Fruit fly (Drosophila melanogaster) whole organism, embryonic: ENCODE results near the gene RpL35.

Experiments
- ATbp ChIP-seq: fragments of 200-800 bp; sonication (Bioruptor generic); optimal IDR thresholded peaks from 2 replicates; lab custom pipeline; 2017; ENCODE audit warnings: missing biosample characterization, mild to moderate bottlenecking, missing genetic modification characterization, missing genetic modification reagents
- Antp ChIP-seq: fragments of 200-800 bp; sonication (Bioruptor generic); optimal IDR thresholded peaks from 3 replicates; lab custom pipeline; 2016; ENCODE audit warnings: missing biosample characterization, missing genetic modification characterization
- Atf6 ChIP-seq: fragments of 200-800 bp; sonication (Bioruptor generic); IDR thresholded peaks from 2 replicates; pipeline ENCODE4 v1.3.6; 2022; ENCODE audit warnings: missing biosample characterization, missing genetic modification characterization
- CG10147 ChIP-seq: fragments of 200-800 bp; sonication (Bioruptor generic); optimal IDR thresholded peaks from 2 replicates; lab custom pipeline; 2019; ENCODE audit warnings: missing biosample characterization, mild to moderate bottlenecking, missing genetic modification characterization, moderate library complexity
- CG10274 ChIP-seq: fragments of 200-800 bp; sonication (Bioruptor generic); optimal IDR thresholded peaks from 3 replicates; lab custom pipeline; 2017; ENCODE audit warnings: missing biosample characterization, mild to moderate bottlenecking, missing genetic modification characterization
- CG10321 ChIP-seq: fragments of 200-800 bp; sonication (Bioruptor generic); IDR thresholded peaks from 2 replicates; pipeline ENCODE4 v1.3.6; 2022; ENCODE audit warnings: missing biosample characterization, missing genetic modification characterization
- CG11398 ChIP-seq: fragments of 200-800 bp; sonication (Bioruptor generic); optimal IDR thresholded peaks from 2 replicates; lab custom pipeline; 2016; ENCODE audit warnings: missing biosample characterization, missing genetic modification characterization
- CG12942 ChIP-seq: fragments of 200-800 bp; sonication (Bioruptor generic); optimal IDR thresholded peaks from 3 replicates; lab custom pipeline; 2016; ENCODE audit warnings: missing biosample characterization, missing genetic modification characterization
- CG13775 ChIP-seq: fragments of 200-800 bp; sonication (Bioruptor generic); optimal IDR thresholded peaks from 3 replicates; lab custom pipeline; 2017; ENCODE audit warnings: missing biosample characterization, mild to moderate bottlenecking, missing genetic modification characterization
- CG15011 ChIP-seq: fragments of 200-800 bp; sonication (Bioruptor generic); optimal IDR thresholded peaks from 3 replicates; lab custom pipeline; 2018; ENCODE audit warnings: missing biosample characterization, mild to moderate bottlenecking, missing genetic modification characterization
- CG1647 ChIP-seq: fragments of 200-800 bp; sonication (Bioruptor generic); optimal IDR thresholded peaks from 3 replicates; lab custom pipeline; 2016; ENCODE audit warnings: missing biosample characterization, missing genetic modification characterization
- CG16813 ChIP-seq: fragments of 200-800 bp; sonication (Bioruptor generic); IDR thresholded peaks from 3 replicates; pipeline ENCODE4 v1.3.6; 2022; ENCODE audit warnings: missing biosample characterization, missing genetic modification characterization; ENCODE audit not compliant: partially characterized antibody
- CG2199 ChIP-seq: fragments of 200-800 bp; sonication (Bioruptor generic); IDR thresholded peaks from 3 replicates; pipeline ENCODE4 v1.3.6; 2022; ENCODE audit warnings: missing biosample characterization, missing genetic modification characterization
- CG4404 ChIP-seq: fragments of 200-800 bp; sonication (Bioruptor generic); IDR thresholded peaks from 2 replicates; pipeline ENCODE4 v1.3.6; 2022; ENCODE audit warnings: missing biosample characterization, missing genetic modification characterization
- CG6791 ChIP-seq: fragments of 200-800 bp; sonication (Bioruptor generic); IDR thresholded peaks from 3 replicates; pipeline ENCODE4 v1.3.6; 2022; ENCODE audit warnings: missing biosample characterization, missing genetic modification characterization; ENCODE audit not compliant: partially characterized antibody
- CG7839 ChIP-seq: fragments of 200-800 bp; sonication (Bioruptor generic); optimal IDR thresholded peaks from 3 replicates; lab custom pipeline; 2018; ENCODE audit warnings: missing biosample characterization, mild to moderate bottlenecking, missing genetic modification characterization, moderate library complexity
- CG7963 ChIP-seq: fragments of 200-800 bp; sonication (Bioruptor generic); IDR thresholded peaks from 3 replicates; pipeline ENCODE4 v1.3.6; 2022; ENCODE audit warnings: missing biosample characterization, missing genetic modification characterization; ENCODE audit not compliant: partially characterized antibody
- CG7987 ChIP-seq: fragments of 200-800 bp; sonication (Bioruptor generic); optimal IDR thresholded peaks from 2 replicates; lab custom pipeline; 2018; ENCODE audit warnings: missing biosample characterization, mild to moderate bottlenecking, missing genetic modification characterization, moderate library complexity
- CG9727 ChIP-seq: fragments of 200-800 bp; sonication (Bioruptor generic); optimal IDR thresholded peaks from 3 replicates; lab custom pipeline; 2017; ENCODE audit warnings: missing biosample characterization, mild to moderate bottlenecking, missing genetic modification characterization
- CHES-1-like ChIP-seq: fragments of 200-800 bp; sonication (Bioruptor generic); optimal IDR thresholded peaks from 2 replicates; lab custom pipeline; 2016; ENCODE audit warnings: missing biosample characterization, missing genetic modification characterization
- Dip2 ChIP-seq: fragments of 200-800 bp; sonication (Bioruptor generic); IDR thresholded peaks from 2 replicates; pipeline ENCODE4 v1.3.6; 2022; ENCODE audit warnings: missing biosample characterization, missing genetic modification characterization
- Dll ChIP-seq: fragments of 200-800 bp; sonication (Bioruptor generic); IDR thresholded peaks from 4 replicates; pipeline ENCODE4 v1.3.6; 2022; ENCODE audit warnings: missing biosample characterization, missing genetic modification characterization; ENCODE audit not compliant: partially characterized antibody
- Doc3 ChIP-seq: fragments of 200-800 bp; sonication (Bioruptor generic); IDR thresholded peaks from 3 replicates; pipeline ENCODE4 v1.3.6; 2022; ENCODE audit warnings: missing biosample characterization, missing genetic modification characterization; ENCODE audit not compliant: partially characterized antibody
- HHEX ChIP-seq: fragments of 200-800 bp; sonication (Bioruptor generic); optimal IDR thresholded peaks from 3 replicates; lab custom pipeline; 2017; ENCODE audit warnings: missing biosample characterization, mild to moderate bottlenecking, missing genetic modification characterization, missing genetic modification reagents
- Hmr ChIP-seq: fragments of 200-800 bp; sonication (Bioruptor generic); optimal IDR thresholded peaks from 3 replicates; lab custom pipeline; 2017; ENCODE audit warnings: mild to moderate bottlenecking, missing biosample characterization, missing genetic modification reagents, missing genetic modification characterization
- Lim3 ChIP-seq: fragments of 200-800 bp; sonication (Bioruptor generic); IDR thresholded peaks from 2 replicates; pipeline ENCODE4 v1.3.6; 2022; ENCODE audit warnings: missing biosample characterization, missing genetic modification characterization
- MBD-R2 ChIP-seq: fragments of 200-800 bp; sonication (Bioruptor generic); IDR thresholded peaks from 2 replicates; pipeline ENCODE4 v1.3.6; 2022; ENCODE audit warnings: missing biosample characterization, missing genetic modification characterization
- Meics ChIP-seq: fragments of 200-800 bp; sonication (Bioruptor generic); optimal IDR thresholded peaks from 2 replicates; lab custom pipeline; 2017; ENCODE audit warnings: missing biosample characterization, mild to moderate bottlenecking, missing genetic modification characterization
- NFAT ChIP-seq: fragments of 200-800 bp; sonication (Bioruptor generic); IDR thresholded peaks from 2 replicates; pipeline ENCODE4 v1.3.6; 2022; ENCODE audit warnings: missing biosample characterization, missing genetic modification characterization
- Opbp ChIP-seq: fragments of 200-800 bp; sonication (Bioruptor generic); IDR thresholded peaks from 3 replicates; pipeline ENCODE4 v1.3.6; 2022; ENCODE audit warnings: missing biosample characterization, missing genetic modification characterization; ENCODE audit not compliant: partially characterized antibody
- Ptx1 ChIP-seq: fragments of 200-800 bp; sonication (Bioruptor generic); IDR thresholded peaks from 2 replicates; pipeline ENCODE4 v1.3.6; 2022; ENCODE audit warnings: missing biosample characterization, missing genetic modification characterization
- chm ChIP-seq: fragments of 200-800 bp; sonication (Bioruptor generic); IDR thresholded peaks from 2 replicates; pipeline ENCODE4 v1.3.6; 2022; ENCODE audit warnings: missing biosample characterization, missing genetic modification characterization
- emc ChIP-seq: fragments of 200-800 bp; sonication (Bioruptor generic); optimal IDR thresholded peaks from 2 replicates; lab custom pipeline; 2016; ENCODE audit warnings: missing biosample characterization, missing genetic modification characterization
- en ChIP-seq: fragments of 200-800 bp; sonication (Bioruptor generic); optimal IDR thresholded peaks from 2 replicates; lab custom pipeline; 2016; ENCODE audit warnings: missing biosample characterization, missing genetic modification characterization
- esg ChIP-seq: fragments of 200-800 bp; sonication (Bioruptor generic); conservative IDR thresholded peaks from 2 replicates; pipeline ENCODE4 v1.3.6; 2022; ENCODE audit warnings: missing biosample characterization, missing genetic modification characterization
- fru ChIP-seq: fragments of >200 bp; optimal IDR thresholded peaks from 2 replicates; lab custom pipeline; 2017
- grn ChIP-seq: fragments of 200-800 bp; sonication (Bioruptor generic); optimal IDR thresholded peaks from 3 replicates; lab custom pipeline; 2017; ENCODE audit warnings: missing biosample characterization, missing genetic modification characterization
- inv ChIP-seq: fragments of 200-800 bp; sonication (Bioruptor generic); IDR thresholded peaks from 2 replicates; pipeline ENCODE4 v1.3.6; 2022; ENCODE audit warnings: missing biosample characterization, missing genetic modification characterization; ENCODE audit not compliant: partially characterized antibody
- klu ChIP-seq: fragments of 200-800 bp; sonication (Bioruptor generic); IDR thresholded peaks from 2 replicates; pipeline ENCODE4 v1.3.6; 2022; ENCODE audit warnings: missing biosample characterization, missing genetic modification characterization
- nerfin-1 ChIP-seq: fragments of 200-800 bp; sonication (Bioruptor generic); optimal IDR thresholded peaks from 3 replicates; lab custom pipeline; 2019; ENCODE audit warnings: missing biosample characterization, mild to moderate bottlenecking, missing genetic modification characterization, moderate library complexity
- onecut ChIP-seq: fragments of 200-800 bp; sonication (Bioruptor generic); IDR thresholded peaks from 2 replicates; pipeline ENCODE4 v1.3.6; 2022; ENCODE audit warnings: missing biosample characterization, missing genetic modification characterization
- phol ChIP-seq: fragments of 200-800 bp; sonication (Bioruptor generic); optimal IDR thresholded peaks from 3 replicates; lab custom pipeline; 2018; ENCODE audit warnings: missing biosample characterization, mild to moderate bottlenecking, missing genetic modification characterization, moderate library complexity
- psq ChIP-seq: fragments of 200-800 bp; sonication (Bioruptor generic); optimal IDR thresholded peaks from 2 replicates; lab custom pipeline; 2017; ENCODE audit warnings: missing biosample characterization, missing genetic modification characterization
- pzg ChIP-seq: fragments of 200-800 bp; sonication (Bioruptor generic); optimal IDR thresholded peaks from 3 replicates; lab custom pipeline; 2018; ENCODE audit warnings: missing biosample characterization, mild to moderate bottlenecking, missing genetic modification characterization, moderate library complexity
- salm ChIP-seq: fragments of 200-800 bp; sonication (Bioruptor generic); optimal IDR thresholded peaks from 2 replicates; lab custom pipeline; 2018; ENCODE audit warnings: missing biosample characterization, mild to moderate bottlenecking, missing genetic modification characterization
- scrt ChIP-seq: fragments of 200-800 bp; sonication (Bioruptor generic); optimal IDR thresholded peaks from 2 replicates; lab custom pipeline; 2018; ENCODE audit warnings: missing biosample characterization, mild to moderate bottlenecking, missing genetic modification characterization, moderate library complexity
- unpg ChIP-seq: fragments of 200-800 bp; sonication (Bioruptor generic); optimal IDR thresholded peaks from 3 replicates; lab custom pipeline; 2018; ENCODE audit warnings: missing biosample characterization, mild to moderate bottlenecking, missing genetic modification characterization, moderate library complexity
- usp ChIP-seq: fragments of >200 bp; optimal IDR thresholded peaks from 2 replicates; lab custom pipeline; 2017; ENCODE audit warnings: missing biosample characterization, missing genetic modification characterization
- zen ChIP-seq: fragments of 200-800 bp; sonication (Bioruptor generic); optimal IDR thresholded peaks from 3 replicates; lab custom pipeline; 2018; ENCODE audit warnings: missing biosample characterization, mild to moderate bottlenecking, missing genetic modification characterization, moderate library complexity

The RpL35 gene

dm6 chrX:5672243-5673051, at the start of gene RpL35 (continued):
- TF ChIP-seq zen (tag; lab: Kevin White, UChicago) (no peak), Ptx1 (GFP tag; lab: Robert Waterston, UW) (peak; percentile 29; the same call in 1 of the 2 replicates), CG7963 (GFP tag; lab: Robert Waterston, UW) (no peak), CG15011 (no peak), CG7987 (GFP tag; lab: Kevin White, UChicago) (peak; percentile 51), Lim3 (no peak), scrt (GFP tag; lab: Kevin White, UChicago) (peak; percentile 56), phol (peak; percentile 57), Dll (GFP tag; lab: Robert Waterston, UW) (peak; percentile 58; the same call in 3 of the 4 replicates), CG13775 (GFP tag; lab: Kevin White, UChicago) (peak; percentile 22), CG10321 (GFP tag; lab: Robert Waterston, UW) (no peak), CG9727 (GFP tag; lab: Kevin White, UChicago) (peak; percentile 50), nerfin-1 (tag; lab: Kevin White, UChicago) (peak; percentile 57), esg (GFP tag; lab: Robert Waterston, UW) (no peak), ATbp (GFP tag; lab: Kevin White, UChicago) (peak; percentile 30), CG12942 (GFP tag; lab: Kevin White, UChicago) (no peak), fru (lab: Kevin White, UChicago) (no peak), CG2199 (GFP tag; lab: Robert Waterston, UW) (no peak), Doc3 (0 out of 3 replicates have a peak, but pooled peaks have one; percentile 40), psq (no peak), emc (GFP tag; lab: Kevin White, UChicago) (no peak), Opbp (GFP tag; lab: Robert Waterston, UW) (0 out of 3 replicates have a peak, but pooled peaks have one; percentile 18), onecut (GFP tag; lab: Robert Waterston, UW) (no peak), CG1647 (GFP tag; lab: Kevin White, UChicago) (no peak), CG10274 (GFP tag; lab: Kevin White, UChicago) (peak; percentile 11), Atf6 (GFP tag; lab: Robert Waterston, UW) (peak; percentile 50), NFAT (no peak), en (GFP tag; lab: Kevin White, UChicago) (peak; percentile 52), Meics (GFP tag; lab: Kevin White, UChicago) (peak; percentile 51), Hmr (peak; percentile 76), unpg (peak; percentile 46), CG6791 (GFP tag; lab: Robert Waterston, UW) (no peak; the same call in 2 of the 3 replicates), pzg (GFP tag; lab: Kevin White, UChicago) (peak; percentile 53), CG16813 (peak; percentile 45; the same call in 2 of the 3 replicates), salm (tag; lab: Kevin White, UChicago) (peak; percentile 33), CG4404 (GFP tag; lab: Robert Waterston, UW) (no peak), CG11398 (GFP tag; lab: Kevin White, UChicago) (no peak), HHEX (GFP tag; lab: Kevin White, UChicago) (peak; percentile 65), inv (peak; percentile 46; the same call in 1 of the 2 replicates), CG7839 (tag; lab: Kevin White, UChicago) (peak; percentile 49), Antp (GFP tag; lab: Kevin White, UChicago) (peak; percentile 43), chm (GFP tag; lab: Robert Waterston, UW) (no peak), CHES-1-like (GFP tag; lab: Kevin White, UChicago) (peak; percentile 11), CG10147 (GFP tag; lab: Kevin White, UChicago) (peak; percentile 14), klu (no peak), Dip2 (GFP tag; lab: Robert Waterston, UW) (no peak), MBD-R2 (GFP tag; lab: Robert Waterston, UW) (no peak), grn (no peak), usp (GFP tag; lab: Kevin White, UChicago) (no peak)
